Worm (Caenorhabditis elegans) whole organism, mixed stage, embryonic: ENCODE data around the gene Y55D9A.2.

Source experiments
- M03D4.4 ChIP-seq: sonication (generic microtip); optimal IDR thresholded peaks from 2 replicates; lab custom pipeline; 2017; ENCODE audit warnings: mild to moderate bottlenecking, missing genetic modification characterization, missing compliant biosample characterization
- bed-3 ChIP-seq: fragments of 200-800 bp; sonication (Bioruptor generic); optimal IDR thresholded peaks from 3 replicates; lab custom pipeline; 2018; ENCODE audit warnings: mild to moderate bottlenecking, missing genetic modification characterization, moderate library complexity, missing compliant biosample characterization
- blmp-1 ChIP-seq: fragments of 150-350 bp; optimal IDR thresholded peaks from 2 replicates; lab custom pipeline; 2014; ENCODE audit warnings: missing biosample characterization, missing genetic modification characterization
- ceh-39 ChIP-seq: fragments of 150-350 bp; optimal IDR thresholded peaks from 2 replicates; lab custom pipeline; 2014; ENCODE audit warnings: missing biosample characterization, missing genetic modification characterization
- ceh-43 ChIP-seq: fragments of 200-800 bp; sonication (Bioruptor generic); optimal IDR thresholded peaks from 2 replicates; lab custom pipeline; 2018; ENCODE audit warnings: mild to moderate bottlenecking, missing genetic modification characterization, moderate library complexity, missing compliant biosample characterization
- ceh-83 ChIP-seq: fragments of 200-800 bp; sonication (Bioruptor generic); optimal IDR thresholded peaks from 2 replicates; lab custom pipeline; 2018; ENCODE audit warnings: mild to moderate bottlenecking, missing genetic modification characterization, missing compliant biosample characterization
- ces-1 ChIP-seq: fragments of 150-350 bp; optimal IDR thresholded peaks from 2 replicates; lab custom pipeline; 2014; ENCODE audit warnings: missing biosample characterization, missing genetic modification reagents, missing genetic modification characterization
- cnd-1 ChIP-seq: fragments of 200-800 bp; sonication (Bioruptor generic); optimal IDR thresholded peaks from 2 replicates; lab custom pipeline; 2018; ENCODE audit warnings: mild to moderate bottlenecking, missing genetic modification characterization, missing compliant biosample characterization
- drap-1 ChIP-seq: fragments of 200-800 bp; sonication (Bioruptor generic); optimal IDR thresholded peaks from 3 replicates; lab custom pipeline; 2018; ENCODE audit warnings: mild to moderate bottlenecking, missing genetic modification characterization, missing compliant biosample characterization
- elt-1 ChIP-seq: sonication (generic microtip); optimal IDR thresholded peaks from 2 replicates; lab custom pipeline; 2017; ENCODE audit warnings: missing genetic modification characterization, mild to moderate bottlenecking, missing compliant biosample characterization, antibody characterized with exemption, moderate library complexity, borderline replicate concordance; ENCODE audit not compliant: insufficient read depth
- elt-3 ChIP-seq: fragments of 150-350 bp; optimal IDR thresholded peaks from 2 replicates; lab custom pipeline; 2014; ENCODE audit warnings: missing biosample characterization, missing genetic modification characterization
- flh-1 ChIP-seq: fragments of 200-800 bp; sonication (Bioruptor generic); optimal IDR thresholded peaks from 2 replicates; lab custom pipeline; 2018; ENCODE audit warnings: mild to moderate bottlenecking, missing genetic modification characterization, moderate library complexity, missing compliant biosample characterization
- ham-2 ChIP-seq: fragments of 200-800 bp; sonication (Bioruptor generic); optimal IDR thresholded peaks from 2 replicates; lab custom pipeline; 2018; ENCODE audit warnings: mild to moderate bottlenecking, missing genetic modification characterization, missing compliant biosample characterization
- hlh-1 ChIP-seq: fragments of 150-350 bp; optimal IDR thresholded peaks from 2 replicates; lab custom pipeline; 2014; ENCODE audit warnings: missing biosample characterization, missing genetic modification reagents, missing genetic modification characterization
- lin-13 ChIP-seq: fragments of 150-350 bp; optimal IDR thresholded peaks from 2 replicates; lab custom pipeline; 2014; ENCODE audit warnings: missing biosample characterization, missing genetic modification characterization
- lin-32 ChIP-seq: fragments of 200-800 bp; sonication (Bioruptor generic); optimal IDR thresholded peaks from 2 replicates; lab custom pipeline; 2018; ENCODE audit warnings: mild to moderate bottlenecking, missing genetic modification characterization, missing compliant biosample characterization
- lsy-2 ChIP-seq: fragments of 150-350 bp; optimal IDR thresholded peaks from 2 replicates; lab custom pipeline; 2014; ENCODE audit warnings: missing biosample characterization, missing genetic modification characterization
- mab-5 ChIP-seq: fragments of 150-350 bp; optimal IDR thresholded peaks from 2 replicates; lab custom pipeline; 2014; ENCODE audit warnings: missing biosample characterization, missing genetic modification characterization
- mep-1 ChIP-seq: fragments of 150-350 bp; optimal IDR thresholded peaks from 2 replicates; lab custom pipeline; 2017; ENCODE audit warnings: missing biosample characterization, missing genetic modification reagents, missing genetic modification characterization, inconsistent platforms
- mls-2 ChIP-seq: sonication (generic microtip); optimal IDR thresholded peaks from 2 replicates; lab custom pipeline; 2016; ENCODE audit warnings: mild to moderate bottlenecking, missing genetic modification characterization, moderate library complexity, missing compliant biosample characterization
- nhr-12 ChIP-seq: fragments of 150-350 bp; optimal IDR thresholded peaks from 2 replicates; lab custom pipeline; 2014; ENCODE audit warnings: missing biosample characterization, missing genetic modification characterization
- nhr-2 ChIP-seq: fragments of 150-350 bp; optimal IDR thresholded peaks from 2 replicates; lab custom pipeline; 2014; ENCODE audit warnings: missing biosample characterization, missing genetic modification characterization
- nhr-237 ChIP-seq: fragments of 150-350 bp; optimal IDR thresholded peaks from 2 replicates; lab custom pipeline; 2014; ENCODE audit warnings: missing biosample characterization, missing genetic modification characterization
- nhr-28 ChIP-seq: fragments of 150-350 bp; optimal IDR thresholded peaks from 2 replicates; lab custom pipeline; 2014; ENCODE audit warnings: missing biosample characterization, missing genetic modification characterization
- nhr-76 ChIP-seq: sonication (generic microtip); optimal IDR thresholded peaks from 2 replicates; lab custom pipeline; 2017; ENCODE audit warnings: missing biosample characterization, missing genetic modification characterization
- pha-4 ChIP-seq: fragments of 150-350 bp; optimal IDR thresholded peaks from 2 replicates; lab custom pipeline; 2018; ENCODE audit warnings: missing biosample characterization, missing genetic modification reagents, missing genetic modification characterization
- sem-2 ChIP-seq: fragments of 200-800 bp; sonication (Bioruptor generic); optimal IDR thresholded peaks from 2 replicates; lab custom pipeline; 2018; ENCODE audit warnings: mild to moderate bottlenecking, missing genetic modification characterization, missing compliant biosample characterization
- snpc-4 ChIP-seq: fragments of 150-350 bp; optimal IDR thresholded peaks from 2 replicates; lab custom pipeline; 2014; ENCODE audit warnings: missing biosample characterization, missing genetic modification characterization
- sptf-1 ChIP-seq: sonication (generic microtip); optimal IDR thresholded peaks from 2 replicates; lab custom pipeline; 2017; ENCODE audit warnings: mild to moderate bottlenecking, missing genetic modification characterization, moderate library complexity, missing compliant biosample characterization
- tbx-8 ChIP-seq: fragments of 200-800 bp; sonication (Bioruptor generic); optimal IDR thresholded peaks from 2 replicates; lab custom pipeline; 2018; ENCODE audit warnings: mild to moderate bottlenecking, missing genetic modification characterization, moderate library complexity, missing compliant biosample characterization
- unc-120 ChIP-seq: sonication (generic microtip); optimal IDR thresholded peaks from 2 replicates; lab custom pipeline; 2017; ENCODE audit warnings: missing genetic modification characterization, missing compliant biosample characterization; ENCODE audit not compliant: poor library complexity, severe bottlenecking
- unc-39 ChIP-seq: fragments of 150-350 bp; optimal IDR thresholded peaks from 2 replicates; lab custom pipeline; 2014; ENCODE audit warnings: missing biosample characterization, missing genetic modification characterization
- unc-62 ChIP-seq: fragments of 150-350 bp; optimal IDR thresholded peaks from 2 replicates; lab custom pipeline; 2014; ENCODE audit warnings: missing biosample characterization, missing genetic modification reagents, missing genetic modification characterization
- zip-8 ChIP-seq: fragments of 150-350 bp; optimal IDR thresholded peaks from 2 replicates; lab custom pipeline; 2014; ENCODE audit warnings: missing biosample characterization, missing genetic modification characterization
- ztf-11 ChIP-seq: fragments of 150-350 bp; optimal IDR thresholded peaks from 2 replicates; lab custom pipeline; 2014; ENCODE audit warnings: missing biosample characterization, missing genetic modification characterization

Y55D9A.2 gene

DNA sequence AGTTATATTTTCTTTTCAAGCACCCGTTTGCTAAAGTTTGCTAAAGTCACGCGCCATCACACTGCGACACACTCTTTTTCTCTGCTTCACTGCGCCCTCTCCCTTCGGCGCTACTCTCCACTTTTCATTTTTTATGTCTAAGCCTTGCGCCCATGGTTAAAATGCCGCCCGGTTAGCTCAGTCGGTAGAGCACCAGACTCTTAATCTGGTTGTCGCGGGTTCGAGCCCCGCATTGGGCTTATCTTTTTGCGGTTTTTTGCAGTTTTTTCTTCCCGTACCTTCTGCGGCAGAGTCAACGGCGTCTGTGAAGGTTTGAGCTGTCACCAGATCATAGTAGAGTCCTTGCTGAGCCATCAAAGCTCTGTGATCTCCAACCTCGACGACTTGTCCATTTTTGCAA lies 10.7 kb downstream of the Y55D9A.2 start:
- TF ChIP-seq nhr-76 (no peak), nhr-237 (tag; lab: Kevin White, UChicago) (peak; percentile 18), sem-2 (GFP tag; lab: Kevin White, UChicago) (peak; percentile 30), pha-4 (tag; lab: Kevin White, UChicago) (peak; percentile 12), mep-1 (tag; lab: Kevin White, UChicago) (peak; percentile 41), lin-13 (tag; lab: Kevin White, UChicago) (no peak), ceh-83 (peak; percentile 86), mab-5 (tag; lab: Kevin White, UChicago) (no peak), bed-3 (GFP tag; lab: Kevin White, UChicago) (peak; percentile 53), snpc-4 (tag; lab: Kevin White, UChicago) (no peak), cnd-1 (tag; lab: Kevin White, UChicago) (no peak), ham-2 (peak; percentile 77), nhr-2 (tag; lab: Kevin White, UChicago) (no peak), ztf-11 (tag; lab: Kevin White, UChicago) (no peak), unc-62 (GFP tag; lab: Kevin White, UChicago) (no peak), ceh-43 (GFP tag; lab: Kevin White, UChicago) (peak; percentile 48), lsy-2 (tag; lab: Kevin White, UChicago) (no peak), blmp-1 (tag; lab: Kevin White, UChicago) (no peak), elt-1 (tag; lab: Kevin White, UChicago) (no peak), unc-120 (tag; lab: Kevin White, UChicago) (peak; percentile 86), tbx-8 (no peak), elt-3 (no peak), hlh-1 (peak; percentile 32), zip-8 (tag; lab: Kevin White, UChicago) (no peak), drap-1 (GFP tag; lab: Kevin White, UChicago) (peak; percentile 82), sptf-1 (tag; lab: Kevin White, UChicago) (peak; percentile 84), mls-2 (peak; percentile 80), nhr-28 (tag; lab: Kevin White, UChicago) (no peak), lin-32 (GFP tag; lab: Kevin White, UChicago) (peak; percentile 65), unc-39 (tag; lab: Kevin White, UChicago) (no peak), M03D4.4 (tag; lab: Kevin White, UChicago) (peak; percentile 62), ces-1 (GFP tag; lab: Kevin White, UChicago) (no peak), ceh-39 (no peak), flh-1 (GFP tag; lab: Kevin White, UChicago) (peak; percentile 55), nhr-12 (tag; lab: Kevin White, UChicago) (no peak)

DNA sequence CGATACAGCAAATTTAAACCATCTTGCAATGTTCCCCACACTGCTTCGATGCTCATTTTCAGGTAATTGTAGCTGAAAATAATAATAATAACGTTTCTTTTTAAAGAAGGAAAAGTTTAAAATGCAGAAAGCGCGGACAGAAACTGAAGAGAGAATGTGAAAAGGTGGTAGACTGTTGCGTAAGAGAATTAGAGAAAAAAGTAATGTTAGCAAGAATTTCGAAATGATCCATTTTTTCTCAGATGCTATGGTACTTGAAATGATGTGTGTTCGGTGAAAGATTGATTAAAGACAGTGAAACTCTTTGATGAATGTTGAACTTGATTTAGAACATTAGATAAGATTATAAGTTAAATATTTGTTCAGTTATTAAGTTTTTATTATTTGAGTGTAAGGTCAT lies 14.9 kb downstream of the Y55D9A.2 start, which contains the start of gene cul-6:
Gene cul-6, minus strand, starts transcription at position 79 of the 400 bp plus-strand sequence.
- TF ChIP-seq blmp-1 (tag; lab: Kevin White, UChicago) = no peak
- TF ChIP-seq nhr-12 (tag; lab: Kevin White, UChicago) = no peak
- no peak for TF ChIP-seq ceh-39
- no peak for TF ChIP-seq ceh-83
- TF ChIP-seq unc-39 (tag; lab: Kevin White, UChicago) = no peak
- TF ChIP-seq nhr-2 (tag; lab: Kevin White, UChicago) = no peak

DNA sequence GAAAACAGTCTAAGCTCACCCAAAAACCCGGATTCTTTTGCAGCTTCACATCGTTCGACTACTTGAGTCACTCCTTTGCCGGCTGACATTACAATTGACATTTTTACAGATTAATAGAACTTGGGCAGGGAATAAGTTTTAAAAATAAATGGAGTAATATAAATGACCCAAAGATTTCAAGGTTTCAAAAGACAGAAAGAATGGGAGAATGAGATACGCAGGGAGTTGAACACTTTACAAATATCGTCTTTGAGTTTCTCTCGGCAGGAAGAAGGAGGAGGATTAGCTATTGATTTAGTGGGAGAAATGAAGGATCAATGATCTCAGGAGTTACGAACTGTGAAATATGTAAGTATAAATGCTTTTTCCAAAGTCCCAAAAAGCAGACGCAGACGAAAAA lies 19.3 kb downstream of the Y55D9A.2 start, which contains the start of gene K08E7.8:
Gene K08E7.8, minus strand, starts transcription at position 101 of the 400 bp plus-strand sequence.
- no peak for TF ChIP-seq mep-1 (tag; lab: Kevin White, UChicago)
- no peak for TF ChIP-seq sem-2 (GFP tag; lab: Kevin White, UChicago)
- TF ChIP-seq lin-32 (GFP tag; lab: Kevin White, UChicago) = no peak
- no peak for TF ChIP-seq mls-2
- no peak for TF ChIP-seq ces-1 (GFP tag; lab: Kevin White, UChicago)
- TF ChIP-seq nhr-76 = no peak

DNA sequence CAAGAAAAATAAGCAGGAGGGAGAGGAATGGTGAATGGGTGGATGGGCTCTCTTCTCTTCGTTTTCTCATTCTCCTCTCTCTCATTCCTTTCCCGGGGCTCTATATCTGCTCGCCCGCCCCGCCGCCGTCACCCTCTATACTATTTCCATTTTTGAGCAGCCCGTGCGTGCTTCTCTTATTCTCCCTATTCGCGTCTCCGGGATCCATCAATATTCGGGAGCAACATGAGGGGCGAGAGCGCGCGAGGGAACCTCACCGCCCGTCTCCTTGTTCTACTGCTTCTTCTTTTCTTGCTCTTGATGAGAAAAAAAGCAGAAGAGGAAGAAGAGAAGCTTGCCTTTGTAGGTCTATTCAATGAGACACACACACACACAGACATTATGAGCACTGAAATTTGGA lies 21.1 kb downstream of the Y55D9A.2 start:
- TF ChIP-seq sptf-1 (tag; lab: Kevin White, UChicago) (peak; percentile 6), nhr-28 (tag; lab: Kevin White, UChicago) (no peak), ces-1 (GFP tag; lab: Kevin White, UChicago) (peak; percentile 54)
